Fruit fly (Drosophila melanogaster) whole organism, embryonic: ENCODE data around the gene CG13622.

ENCODE experiments used
- Awh ChIP-seq: fragments of 200-800 bp; sonication (Bioruptor generic); IDR thresholded peaks from 2 replicates; pipeline ENCODE4, ENCODE4 v1.3.6; 2022; ENCODE audit warnings: missing biosample characterization, missing genetic modification characterization
- B-H1 ChIP-seq: fragments of 200-800 bp; sonication (Bioruptor generic); IDR thresholded peaks from 3 replicates; pipeline ENCODE4 v1.3.6; 2022; ENCODE audit warnings: missing biosample characterization, missing genetic modification characterization
- CG10274 ChIP-seq: fragments of 200-800 bp; sonication (Bioruptor generic); optimal IDR thresholded peaks from 3 replicates; lab custom pipeline; 2017; ENCODE audit warnings: missing biosample characterization, mild to moderate bottlenecking, missing genetic modification characterization
- CG10321 ChIP-seq: fragments of 200-800 bp; sonication (Bioruptor generic); IDR thresholded peaks from 2 replicates; pipeline ENCODE4 v1.3.6; 2022; ENCODE audit warnings: missing biosample characterization, missing genetic modification characterization
- CG11398 ChIP-seq: fragments of 200-800 bp; sonication (Bioruptor generic); optimal IDR thresholded peaks from 2 replicates; lab custom pipeline; 2016; ENCODE audit warnings: missing biosample characterization, missing genetic modification characterization
- CG12236 ChIP-seq: fragments of 200-800 bp; sonication (Bioruptor generic); optimal IDR thresholded peaks from 2 replicates; lab custom pipeline; 2016; ENCODE audit warnings: missing biosample characterization, missing genetic modification characterization
- CG12299 ChIP-seq: fragments of 200-800 bp; sonication (Bioruptor generic); optimal IDR thresholded peaks from 2 replicates; lab custom pipeline; 2018; ENCODE audit warnings: missing biosample characterization, mild to moderate bottlenecking, missing genetic modification characterization
- CG12391 ChIP-seq: fragments of 200-800 bp; sonication (Bioruptor generic); optimal IDR thresholded peaks from 3 replicates; lab custom pipeline; 2018; ENCODE audit warnings: missing biosample characterization, mild to moderate bottlenecking, missing genetic modification characterization, moderate library complexity
- CG14667 ChIP-seq: fragments of 200-800 bp; sonication (Bioruptor generic); IDR thresholded peaks from 2 replicates; pipeline ENCODE4 v1.3.6; 2022; ENCODE audit warnings: missing biosample characterization, missing genetic modification characterization
- CG14860 ChIP-seq: fragments of 200-800 bp; sonication (Bioruptor generic); IDR thresholded peaks from 3 replicates; pipeline ENCODE4 v1.3.6; 2022; ENCODE audit warnings: missing biosample characterization, missing genetic modification characterization; ENCODE audit not compliant: partially characterized antibody
- CG15601 ChIP-seq: fragments of 200-800 bp; sonication (Bioruptor generic); optimal IDR thresholded peaks from 3 replicates; lab custom pipeline; 2019; ENCODE audit warnings: missing biosample characterization, mild to moderate bottlenecking, missing genetic modification characterization, moderate library complexity
- CG17328 ChIP-seq: fragments of 200-800 bp; sonication (Bioruptor generic); IDR thresholded peaks from 2 replicates; pipeline ENCODE4 v1.3.6; 2022; ENCODE audit warnings: missing biosample characterization, missing genetic modification characterization
- CG1792 ChIP-seq: fragments of 200-800 bp; sonication (Bioruptor generic); optimal IDR thresholded peaks from 2 replicates; lab custom pipeline; 2016; ENCODE audit warnings: missing biosample characterization, missing genetic modification characterization
- CG18476 ChIP-seq: fragments of 200-800 bp; sonication (Bioruptor generic); optimal IDR thresholded peaks from 2 replicates; lab custom pipeline; 2016; ENCODE audit warnings: missing biosample characterization, mild to moderate bottlenecking, missing genetic modification characterization
- CG18764 ChIP-seq: fragments of 200-800 bp; sonication (Bioruptor generic); optimal IDR thresholded peaks from 3 replicates; lab custom pipeline; 2016; ENCODE audit warnings: missing biosample characterization, missing genetic modification characterization
- CG2678 ChIP-seq: fragments of 200-800 bp; sonication (Bioruptor generic); optimal IDR thresholded peaks from 3 replicates; lab custom pipeline; 2019; ENCODE audit warnings: missing biosample characterization, mild to moderate bottlenecking, missing genetic modification characterization, moderate library complexity
- CG30020 ChIP-seq: fragments of 200-800 bp; optimal IDR thresholded peaks from 2 replicates; lab custom pipeline; 2019; ENCODE audit warnings: missing biosample characterization, mild to moderate bottlenecking, missing genetic modification characterization, moderate library complexity
- CG33557 ChIP-seq: fragments of 200-800 bp; sonication (Bioruptor generic); optimal IDR thresholded peaks from 2 replicates; lab custom pipeline; 2019; ENCODE audit warnings: missing biosample characterization, mild to moderate bottlenecking, missing genetic modification characterization, moderate library complexity
- CG4282 ChIP-seq: fragments of 200-800 bp; sonication (Bioruptor generic); optimal IDR thresholded peaks from 2 replicates; lab custom pipeline; 2016; ENCODE audit warnings: missing biosample characterization, missing genetic modification characterization
- CG4328 ChIP-seq: fragments of 200-800 bp; sonication (Bioruptor generic); optimal IDR thresholded peaks from 3 replicates; lab custom pipeline; 2017; ENCODE audit warnings: missing biosample characterization, missing genetic modification reagents, missing genetic modification characterization
- CG7271 ChIP-seq: fragments of 200-800 bp; sonication (Bioruptor generic); optimal IDR thresholded peaks from 2 replicates; lab custom pipeline; 2018; ENCODE audit warnings: missing biosample characterization, mild to moderate bottlenecking, missing genetic modification characterization, moderate library complexity
- CG8944 ChIP-seq: fragments of 200-800 bp; sonication (Bioruptor generic); optimal IDR thresholded peaks from 3 replicates; lab custom pipeline; 2016; ENCODE audit warnings: missing biosample characterization, missing genetic modification characterization
- Dbx ChIP-seq: fragments of 200-800 bp; sonication (Bioruptor generic); IDR thresholded peaks from 3 replicates; pipeline ENCODE4 v1.3.6; 2022; ENCODE audit warnings: missing biosample characterization, missing genetic modification characterization
- Dip2 ChIP-seq: fragments of 200-800 bp; sonication (Bioruptor generic); IDR thresholded peaks from 2 replicates; pipeline ENCODE4 v1.3.6; 2022; ENCODE audit warnings: missing biosample characterization, missing genetic modification characterization
- GATAe ChIP-seq: fragments of 200-800 bp; sonication (Bioruptor generic); conservative IDR thresholded peaks from 2 replicates; pipeline ENCODE4 v1.3.6; 2022; ENCODE audit warnings: missing biosample characterization, missing genetic modification characterization
- H15 ChIP-seq: fragments of 200-800 bp; sonication (Bioruptor generic); IDR thresholded peaks from 3 replicates; pipeline ENCODE4 v1.3.6; 2022; ENCODE audit warnings: missing biosample characterization, missing genetic modification characterization
- HLHmδ ChIP-seq: fragments of 200-800 bp; sonication (Bioruptor generic); optimal IDR thresholded peaks from 2 replicates; lab custom pipeline; 2018; ENCODE audit warnings: missing biosample characterization, mild to moderate bottlenecking, missing genetic modification characterization, moderate library complexity
- Hr39 ChIP-seq: fragments of >200 bp; optimal IDR thresholded peaks from 2 replicates; lab custom pipeline; 2017
- Lpt ChIP-seq: fragments of >200 bp; optimal IDR thresholded peaks from 2 replicates; lab custom pipeline; 2018; ENCODE audit warnings: missing biosample characterization, missing genetic modification characterization
- NC2α ChIP-seq: fragments of 200-800 bp; sonication (Bioruptor generic); optimal IDR thresholded peaks from 2 replicates; lab custom pipeline; 2016; ENCODE audit warnings: missing biosample characterization, missing genetic modification characterization
- NFAT ChIP-seq: fragments of 200-800 bp; sonication (Bioruptor generic); IDR thresholded peaks from 2 replicates; pipeline ENCODE4 v1.3.6; 2022; ENCODE audit warnings: missing biosample characterization, missing genetic modification characterization
- Nf-YA ChIP-seq: fragments of 200-800 bp; sonication (Bioruptor generic); IDR thresholded peaks from 2 replicates; pipeline ENCODE4 v1.3.6; 2022; ENCODE audit warnings: missing biosample characterization, missing genetic modification characterization
- Oli ChIP-seq: fragments of 200-800 bp; sonication (Bioruptor generic); optimal IDR thresholded peaks from 2 replicates; lab custom pipeline; 2018; ENCODE audit warnings: missing biosample characterization, mild to moderate bottlenecking, missing genetic modification characterization, moderate library complexity
- Optix ChIP-seq: fragments of 200-800 bp; sonication (Bioruptor generic); IDR thresholded peaks from 3 replicates; pipeline ENCODE4 v1.3.6; 2022; ENCODE audit warnings: missing biosample characterization, missing genetic modification characterization
- Ravus ChIP-seq: fragments of 200-800 bp; sonication (Bioruptor generic); IDR thresholded peaks from 2 replicates; pipeline ENCODE4 v1.3.6; 2022; ENCODE audit warnings: missing biosample characterization, missing genetic modification characterization
- ap ChIP-seq: fragments of 200-800 bp; sonication (Bioruptor generic); IDR thresholded peaks from 2 replicates; pipeline ENCODE4 v1.3.6; 2022; ENCODE audit warnings: missing biosample characterization, missing genetic modification characterization
- bsh ChIP-seq, 2 experiments: fragments of 200-800 bp; sonication (Bioruptor generic); optimal IDR thresholded peaks; 2 replicates each; lab custom pipeline; 2017 to 2018; ENCODE audit warnings: mild to moderate bottlenecking in 2 of 2, missing biosample characterization in 2 of 2, missing genetic modification characterization in 2 of 2, moderate library complexity in 1 of 2
- disco-r ChIP-seq: fragments of 200-800 bp; sonication (Bioruptor generic); optimal IDR thresholded peaks from 2 replicates; lab custom pipeline; 2016; ENCODE audit warnings: missing biosample characterization, missing genetic modification characterization
- dysf ChIP-seq: fragments of 200-800 bp; sonication (Bioruptor generic); IDR thresholded peaks from 3 replicates; pipeline ENCODE4 v1.3.6; 2022; ENCODE audit warnings: missing biosample characterization, missing genetic modification characterization
- eve ChIP-seq, 2 experiments: fragments of >200 bp; optimal IDR thresholded peaks; 2 replicates each; lab custom pipeline; 2017; ENCODE audit warnings: missing biosample characterization in 2 of 2, missing genetic modification characterization in 2 of 2
- fd3F ChIP-seq: fragments of 200-800 bp; sonication (Bioruptor generic); optimal IDR thresholded peaks from 2 replicates; lab custom pipeline; 2018; ENCODE audit warnings: missing biosample characterization, mild to moderate bottlenecking, missing genetic modification characterization, moderate library complexity
- ftz-f1 ChIP-seq: fragments of 200-800 bp; sonication (Bioruptor generic); optimal IDR thresholded peaks from 2 replicates; lab custom pipeline; 2016; ENCODE audit warnings: missing biosample characterization, missing genetic modification characterization
- grn ChIP-seq: fragments of 200-800 bp; sonication (Bioruptor generic); optimal IDR thresholded peaks from 3 replicates; lab custom pipeline; 2017; ENCODE audit warnings: missing biosample characterization, missing genetic modification characterization
- gsb-n ChIP-seq: fragments of 200-800 bp; sonication (Bioruptor generic); optimal IDR thresholded peaks from 3 replicates; lab custom pipeline; 2018; ENCODE audit warnings: missing biosample characterization, mild to moderate bottlenecking, missing genetic modification characterization
- lab ChIP-seq: fragments of 200-800 bp; sonication (Bioruptor generic); optimal IDR thresholded peaks from 3 replicates; lab custom pipeline; 2017; ENCODE audit warnings: missing biosample characterization, missing genetic modification characterization, mild to moderate bottlenecking, moderate library complexity, missing genetic modification reagents
- lbe ChIP-seq: fragments of 200-800 bp; sonication (Bioruptor generic); optimal IDR thresholded peaks from 2 replicates; lab custom pipeline; 2016; ENCODE audit warnings: missing biosample characterization, mild to moderate bottlenecking, missing genetic modification characterization
- mirr ChIP-seq: fragments of 200-800 bp; sonication (Bioruptor generic); optimal IDR thresholded peaks from 3 replicates; lab custom pipeline; 2018; ENCODE audit warnings: missing biosample characterization, mild to moderate bottlenecking, missing genetic modification characterization
- nerfin-2 ChIP-seq: fragments of 200-800 bp; sonication (Bioruptor generic); IDR thresholded peaks from 2 replicates; pipeline ENCODE4 v1.3.6; 2022; ENCODE audit warnings: missing biosample characterization, missing genetic modification characterization; ENCODE audit not compliant: partially characterized antibody
- onecut ChIP-seq: fragments of 200-800 bp; sonication (Bioruptor generic); IDR thresholded peaks from 2 replicates; pipeline ENCODE4 v1.3.6; 2022; ENCODE audit warnings: missing biosample characterization, missing genetic modification characterization
- psq ChIP-seq: fragments of 200-800 bp; sonication (Bioruptor generic); optimal IDR thresholded peaks from 2 replicates; lab custom pipeline; 2017; ENCODE audit warnings: missing biosample characterization, missing genetic modification characterization
- tap ChIP-seq: fragments of 200-800 bp; optimal IDR thresholded peaks from 3 replicates; lab custom pipeline; 2019; ENCODE audit warnings: missing biosample characterization, mild to moderate bottlenecking, missing genetic modification characterization, moderate library complexity
- ttk ChIP-seq: fragments of 200-800 bp; sonication (Bioruptor generic); IDR thresholded peaks from 2 replicates; pipeline ENCODE4 v2.1.2; 2022; ENCODE audit warnings: missing biosample characterization, missing genetic modification characterization

The CG13622 gene

dm6 chr3R:24567427-24567771 is 43.9 kb upstream of the CG13622 start (continued):
- TF ChIP-seq CG10274 (GFP tag; lab: Kevin White, UChicago) (peak; percentile 70), nerfin-2 (GFP tag; lab: Robert Waterston, UW) (no peak), eve (GFP tag; optimal IDR thresholded peaks at IDR 0.05; lab: Kevin White, UChicago) (peak in 1 of 2 experiments; percentile 92), onecut (peak; percentile 81), CG2678 (tag; lab: Kevin White, UChicago) (peak; percentile 91), CG30020 (tag; lab: Kevin White, UChicago) (peak; percentile 24), Optix (GFP tag; lab: Robert Waterston, UW) (peak; percentile 59; the same call in 2 of the 3 replicates), Ravus (GFP tag; lab: Robert Waterston, UW) (peak; percentile 83), CG12299 (tag; lab: Kevin White, UChicago) (peak; percentile 79), CG33557 (GFP tag; lab: Kevin White, UChicago) (no peak), CG8944 (GFP tag; lab: Kevin White, UChicago) (peak; percentile 83), Oli (tag; lab: Kevin White, UChicago) (peak; percentile 91), ttk (GFP tag; lab: Robert Waterston, UW) (peak; percentile 86), Dip2 (GFP tag; lab: Robert Waterston, UW) (no peak), Dbx (GFP tag; lab: Robert Waterston, UW) (peak; percentile 89), gsb-n (tag; lab: Kevin White, UChicago) (peak; percentile 71), CG18764 (GFP tag; lab: Kevin White, UChicago) (peak; percentile 76), Nf-YA (GFP tag; lab: Robert Waterston, UW) (peak; percentile 88), ftz-f1 (GFP tag; lab: Kevin White, UChicago) (peak; percentile 5), HLHmδ (GFP tag; lab: Kevin White, UChicago) (no peak), CG15601 (tag; lab: Kevin White, UChicago) (peak; percentile 73), dysf (peak; percentile 92), disco-r (GFP tag; lab: Kevin White, UChicago) (peak; percentile 85), lbe (GFP tag; lab: Kevin White, UChicago) (no peak), fd3F (GFP tag; lab: Kevin White, UChicago) (peak; percentile 75), Lpt (no peak), CG14860 (no peak), GATAe (GFP tag; lab: Robert Waterston, UW) (peak; percentile 37; the same call in 1 of the 2 replicates), H15 (GFP tag; lab: Robert Waterston, UW) (peak; percentile 88), lab (GFP tag; lab: Kevin White, UChicago) (peak; percentile 89), NC2α (GFP tag; lab: Kevin White, UChicago) (peak; percentile 79), mirr (GFP tag; lab: Kevin White, UChicago) (peak; percentile 65), CG11398 (GFP tag; lab: Kevin White, UChicago) (peak; percentile 85), Awh (peak; percentile 81), CG17328 (GFP tag; lab: Robert Waterston, UW) (peak; percentile 91), B-H1 (GFP tag; lab: Robert Waterston, UW) (peak; percentile 86), CG10321 (peak; percentile 49; the same call in 1 of the 2 replicates), CG4282 (GFP tag; lab: Kevin White, UChicago) (peak; percentile 67), ap (GFP tag; lab: Robert Waterston, UW) (peak; percentile 90), tap (tag; lab: Kevin White, UChicago) (peak; percentile 85), Hr39 (lab: Kevin White, UChicago) (no peak), CG12236 (GFP tag; lab: Kevin White, UChicago) (peak; percentile 78), NFAT (peak; percentile 52), psq (GFP tag; lab: Kevin White, UChicago) (peak; percentile 77), CG7271 (tag; lab: Kevin White, UChicago) (no peak), CG1792 (GFP tag; lab: Kevin White, UChicago) (peak; percentile 81), CG4328 (peak; percentile 70), CG12391 (tag; lab: Kevin White, UChicago) (peak; percentile 84), bsh (GFP tag; optimal IDR thresholded peaks at IDR 0.05; lab: Kevin White, UChicago) (peak; percentile 6 to 89), CG18476 (GFP tag; lab: Kevin White, UChicago) (peak; percentile 67), CG14667 (no peak; the same call in 1 of the 2 replicates), grn (GFP tag; lab: Kevin White, UChicago) (peak; percentile 40)
